Worm (Caenorhabditis elegans): ENCODE data around the gene srh-212.

ce11 chrV:3548798-3549197 is 48.2 kb downstream of the srh-212 start, which contains the start of gene srw-130:
- TF ChIP-seq elt-1 (tag; optimal IDR thresholded peaks at IDR 0.05) = no peak
- no peak for TF ChIP-seq lin-13 (GFP tag; optimal IDR thresholded peaks at IDR 0.05)
- no peak for TF ChIP-seq nhr-10 (tag; optimal IDR thresholded peaks at IDR 0.05)
- no peak for TF ChIP-seq lin-11 (tag; optimal IDR thresholded peaks at IDR 0.05)
- TF ChIP-seq nhr-11 (tag; optimal IDR thresholded peaks at IDR 0.05) = no peak
- TF ChIP-seq unc-62 (GFP tag; optimal IDR thresholded peaks at IDR 0.05) = no peak
- no peak for TF ChIP-seq elt-3 (tag; optimal IDR thresholded peaks at IDR 0.05)
- TF ChIP-seq C34F6.9 (tag; optimal IDR thresholded peaks at IDR 0.05) = no peak
- TF ChIP-seq unc-39 (tag; optimal IDR thresholded peaks at IDR 0.05) = no peak

Data from whole organism, L2 larva.